Worm (Caenorhabditis elegans) whole organism, mixed stage, embryonic: ENCODE results near the gene cnc-9.

ENCODE experiments used
- ces-1 ChIP-seq: fragments of 150-350 bp; optimal IDR thresholded peaks from 2 replicates; lab custom pipeline; 2014; ENCODE audit warnings: missing biosample characterization, missing genetic modification reagents, missing genetic modification characterization
- drap-1 ChIP-seq: fragments of 200-800 bp; sonication (Bioruptor generic); optimal IDR thresholded peaks from 3 replicates; lab custom pipeline; 2018; ENCODE audit warnings: mild to moderate bottlenecking, missing genetic modification characterization, missing compliant biosample characterization
- nhr-12 ChIP-seq: fragments of 150-350 bp; optimal IDR thresholded peaks from 2 replicates; lab custom pipeline; 2014; ENCODE audit warnings: missing biosample characterization, missing genetic modification characterization
- snpc-4 ChIP-seq: fragments of 150-350 bp; optimal IDR thresholded peaks from 2 replicates; lab custom pipeline; 2014; ENCODE audit warnings: missing biosample characterization, missing genetic modification characterization

DNA sequence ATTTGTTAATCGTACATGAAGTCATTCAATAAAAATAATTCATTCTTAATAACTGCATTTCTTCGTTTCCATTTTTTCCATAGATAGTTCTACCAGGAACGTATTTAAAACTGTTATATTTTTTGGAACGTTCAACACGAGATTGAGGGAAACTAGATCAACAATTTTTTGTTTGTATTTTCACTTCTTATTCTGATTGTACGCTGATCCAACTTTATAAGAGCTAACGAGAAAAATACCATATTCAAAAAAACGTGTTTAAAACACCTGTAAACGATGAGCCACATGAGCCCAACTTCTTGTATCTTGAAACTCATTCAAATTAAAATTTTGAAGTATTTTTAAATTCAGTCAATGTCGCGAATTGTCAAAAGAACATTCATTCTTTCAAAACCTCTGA is 16.6 kb upstream of the cnc-9 start:
- TF ChIP-seq drap-1 (GFP tag; lab: Kevin White, UChicago), result no peak
- no peak for TF ChIP-seq nhr-12 (tag; lab: Kevin White, UChicago)
- no peak for TF ChIP-seq snpc-4 (tag; lab: Kevin White, UChicago)
- no peak for TF ChIP-seq ces-1
